Fruit fly (Drosophila melanogaster): ENCODE measurements around the gene CG8745.
A peak's percentile ranks its signal among the peaks of the same experiment; 100 is the strongest.

The CG8745 gene

DNA sequence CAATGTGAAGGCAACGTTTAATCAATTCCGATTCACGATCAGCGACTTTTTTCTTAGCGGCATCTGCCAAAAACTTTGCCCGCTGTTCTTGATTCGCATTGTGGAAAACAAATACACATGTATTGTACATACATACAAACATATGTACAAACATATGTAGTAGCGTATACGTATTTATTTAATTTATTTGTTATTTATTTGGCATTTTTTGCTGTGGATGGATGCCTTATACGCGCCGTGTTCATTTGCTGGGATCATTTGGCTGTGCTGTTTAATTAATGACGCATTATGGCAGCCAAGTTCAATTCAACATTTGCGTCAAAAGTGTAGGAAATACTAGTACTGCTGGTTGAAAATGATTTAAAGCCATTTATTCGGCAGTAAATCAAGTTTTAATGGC, 46.1 kb upstream of the CG8745 start (continued):
- TF ChIP-seq CG14441 (GFP tag; IDR thresholded peaks at IDR 0.05) (no peak), Lim3 (GFP tag; IDR thresholded peaks at IDR 0.05) (no peak), CG17829 (tag; optimal IDR thresholded peaks at IDR 0.05) (no peak), CG31388 (GFP tag; optimal IDR thresholded peaks at IDR 0.05) (no peak), Dip3 (GFP tag; optimal IDR thresholded peaks at IDR 0.05) (no peak), CG2129 (GFP tag; IDR thresholded peaks at IDR 0.05; ENCODE audit: partially characterized antibody) (no peak), CG15269 (tag; optimal IDR thresholded peaks at IDR 0.05) (peak; percentile 11), mirr (GFP tag; optimal IDR thresholded peaks at IDR 0.05) (peak; percentile 62), tio (GFP tag; optimal IDR thresholded peaks at IDR 0.05) (no peak), tgo (GFP tag; IDR thresholded peaks at IDR 0.05) (peak; percentile 13; the same call in 1 of the 3 replicates), zfh2 (GFP tag; optimal IDR thresholded peaks at IDR 0.05) (no peak), Ssrp (tag; optimal IDR thresholded peaks at IDR 0.05) (no peak), ERR (GFP tag; optimal IDR thresholded peaks at IDR 0.05) (no peak), Usf (GFP tag; optimal IDR thresholded peaks at IDR 0.05) (no peak), tap (tag; optimal IDR thresholded peaks at IDR 0.05) (no peak), Sin3A (optimal IDR thresholded peaks at IDR 0.05) (no peak), CG11560 (tag; IDR thresholded peaks at IDR 0.05) (no peak), grau (tag; optimal IDR thresholded peaks at IDR 0.05) (no peak), tna (GFP tag; IDR thresholded peaks at IDR 0.05; ENCODE audit: partially characterized antibody) (no peak), usp (GFP tag; optimal IDR thresholded peaks at IDR 0.05) (no peak)

DNA sequence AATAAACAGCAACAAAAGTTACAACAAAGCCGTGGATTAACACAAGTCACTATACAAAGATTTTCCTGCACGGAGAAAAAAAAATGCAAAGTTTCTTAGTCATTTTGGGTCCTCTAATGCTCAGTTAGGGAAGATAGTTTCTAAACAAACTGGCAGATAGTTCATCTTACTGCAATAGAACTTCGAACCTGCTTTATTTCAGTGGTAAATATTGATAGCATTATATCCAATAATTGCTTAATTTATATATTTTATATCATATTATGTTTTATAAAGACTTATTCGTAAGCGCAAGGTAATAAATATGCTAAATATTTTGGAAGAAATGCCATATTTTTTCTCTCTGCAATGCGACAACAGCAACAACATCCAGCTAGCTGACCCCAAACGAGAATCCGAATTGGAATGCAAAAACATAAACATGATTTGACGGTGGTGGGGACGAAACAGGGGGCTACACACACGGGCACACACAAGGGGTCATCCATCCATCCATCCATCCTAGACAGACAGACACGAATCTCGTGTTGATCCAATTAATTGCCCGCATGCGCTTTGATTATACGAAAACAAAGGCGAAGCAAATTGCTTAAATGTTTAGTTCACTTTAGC, 45.0 kb upstream of the CG8745 start:
- TF ChIP-seq ftz-f1 (GFP tag; optimal IDR thresholded peaks at IDR 0.05) (no peak), CG5180 (GFP tag; optimal IDR thresholded peaks at IDR 0.05) (peak; percentile 4), esg (GFP tag; conservative IDR thresholded peaks at IDR 0.05) (peak; percentile 79), CG31224 (GFP tag; IDR thresholded peaks at IDR 0.05) (peak; percentile 50; the same call in 1 of the 2 replicates), CG9437 (GFP tag; optimal IDR thresholded peaks at IDR 0.05) (peak; percentile 75), CG18764 (GFP tag; optimal IDR thresholded peaks at IDR 0.05) (peak; percentile 38), p53 (GFP tag; optimal IDR thresholded peaks at IDR 0.05) (no peak), ara (GFP tag; IDR thresholded peaks at IDR 0.05) (no peak), sug (tag; optimal IDR thresholded peaks at IDR 0.05) (peak; percentile 36), CG18599 (GFP tag; optimal IDR thresholded peaks at IDR 0.05) (peak; percentile 57), Hey (tag; optimal IDR thresholded peaks at IDR 0.05) (no peak), MTF-1 (GFP tag; optimal IDR thresholded peaks at IDR 0.05; ENCODE audit: borderline replicate concordance) (no peak), Atf6 (GFP tag; IDR thresholded peaks at IDR 0.05) (peak; percentile 73), al (GFP tag; IDR thresholded peaks at IDR 0.05) (0 out of 2 replicates have a peak, but pooled peaks have one; percentile 5), CG1603 (tag; optimal IDR thresholded peaks at IDR 0.05) (peak; percentile 5), YL-1 (GFP tag; optimal IDR thresholded peaks at IDR 0.05) (no peak), CG14710 (tag; optimal IDR thresholded peaks at IDR 0.05) (peak; percentile 29), CG31365 (tag; optimal IDR thresholded peaks at IDR 0.05) (no peak), Ravus (GFP tag; IDR thresholded peaks at IDR 0.05) (no peak), CG3838 (GFP tag; optimal IDR thresholded peaks at IDR 0.05) (no peak), ems (GFP tag; optimal IDR thresholded peaks at IDR 0.05) (no peak), Hr39 (optimal IDR thresholded peaks at IDR 0.05) (no peak), tup (GFP tag; optimal IDR thresholded peaks at IDR 0.05) (no peak), CG4424 (GFP tag; optimal IDR thresholded peaks at IDR 0.05) (peak; percentile 75), E2f2 (GFP tag; IDR thresholded peaks at IDR 0.05) (peak; percentile 47; the same call in 1 of the 2 replicates), en (GFP tag; optimal IDR thresholded peaks at IDR 0.05) (no peak), CG8089 (GFP tag; optimal IDR thresholded peaks at IDR 0.05) (no peak), CG2712 (tag; optimal IDR thresholded peaks at IDR 0.05) (peak; percentile 84), CG31441 (GFP tag; IDR thresholded peaks at IDR 0.05) (peak; percentile 87), Nf-YB (GFP tag; optimal IDR thresholded peaks at IDR 0.05) (peak; percentile 43), Ssrp (tag; optimal IDR thresholded peaks at IDR 0.05) (peak; percentile 77), fd3F (GFP tag; optimal IDR thresholded peaks at IDR 0.05) (peak; percentile 44)

Data from whole organism, embryonic.